Worm (Caenorhabditis elegans): ENCODE results near the gene Y116A8C.43.

DNA sequence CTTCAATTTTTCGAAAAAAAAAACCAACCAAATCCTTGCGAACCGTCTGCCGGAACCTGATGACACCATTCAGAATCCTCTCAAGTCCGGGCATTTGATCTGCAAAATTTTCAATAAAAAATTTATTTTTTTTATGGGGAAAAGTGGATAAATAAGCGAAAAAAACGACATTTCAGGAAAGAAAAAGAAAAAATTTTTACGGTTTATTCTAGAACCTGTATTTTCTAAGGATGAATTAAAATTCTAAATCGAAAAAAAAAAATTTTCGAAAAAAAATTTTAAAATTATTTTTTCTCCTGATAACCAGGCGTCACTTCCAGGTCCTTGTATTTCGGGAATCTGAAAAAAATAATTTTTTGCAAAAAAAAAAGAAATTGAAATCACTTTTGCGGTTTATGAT is 11.5 kb downstream of the Y116A8C.43 start, which contains the start of gene bca-2:
- TF ChIP-seq hmbx-1 (tag; optimal IDR thresholded peaks at IDR 0.05) (no peak), ama-1 (optimal IDR thresholded peaks at IDR 0.05) (no peak), tbx-11 (GFP tag; IDR thresholded peaks at IDR 0.05) (no peak), flt-1 (GFP tag; IDR thresholded peaks at IDR 0.05) (no peak), ets-7 (tag; optimal IDR thresholded peaks at IDR 0.05) (no peak), hmg-4 (GFP tag; optimal IDR thresholded peaks at IDR 0.05) (no peak), hnd-1 (tag; optimal IDR thresholded peaks at IDR 0.05) (no peak), pes-1 (GFP tag; IDR thresholded peaks at IDR 0.05) (no peak), sea-1 (GFP tag; conservative IDR thresholded peaks at IDR 0.05) (no peak), ceh-36 (tag; optimal IDR thresholded peaks at IDR 0.05) (no peak), tbx-37 (GFP tag; conservative IDR thresholded peaks at IDR 0.05) (no peak), B0310.2 (tag; optimal IDR thresholded peaks at IDR 0.05) (no peak), tra-4 (tag; optimal IDR thresholded peaks at IDR 0.05) (no peak), ceh-13 (GFP tag; optimal IDR thresholded peaks at IDR 0.05) (no peak)
